Worm (Caenorhabditis elegans): Measurements from ENCODE around the gene Y55F3AM.21.
"Not testable (repeated sequence)": the region's sequence is repeated elsewhere in the genome, so short reads cannot be mapped to it uniquely, and the experiment has no call there.

DNA sequence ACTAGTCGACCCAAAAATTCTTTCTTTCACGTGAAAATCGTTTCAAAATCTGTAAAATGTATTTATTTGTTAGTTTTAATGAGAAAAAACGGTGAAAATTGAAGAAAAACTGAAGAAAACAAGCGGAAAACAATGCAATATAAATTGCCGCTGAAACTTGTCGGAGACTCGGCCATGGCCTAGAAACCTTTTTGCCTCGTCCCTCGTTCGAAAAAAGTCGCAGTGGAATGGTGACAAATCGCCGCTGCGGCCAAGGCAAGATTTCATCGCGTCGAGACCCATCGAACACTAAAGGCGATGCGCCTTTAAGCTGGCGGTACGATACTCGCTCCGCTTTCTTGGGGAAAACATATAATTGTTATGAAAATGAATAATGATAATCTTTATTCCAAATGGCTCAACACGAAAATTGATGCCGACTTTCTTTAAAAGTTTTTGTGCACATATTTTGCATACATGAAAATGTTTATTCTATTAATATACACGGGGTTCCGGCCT is at the start of gene Y55F3AM.21:
- not testable (repeated sequence) for TF ChIP-seq tra-4 (tag; optimal IDR thresholded peaks at IDR 0.05); ama-1 (optimal IDR thresholded peaks at IDR 0.05); flt-1 (GFP tag; IDR thresholded peaks at IDR 0.05); tbx-11 (GFP tag; IDR thresholded peaks at IDR 0.05)
